Worm (Caenorhabditis elegans): ENCODE results near the gene R02F11.3.

ce11 chrV:4851969-4852368, 46.2 kb upstream of the R02F11.3 start:
- no peak for TF ChIP-seq nhr-237 (tag; optimal IDR thresholded peaks at IDR 0.05)
- no peak for TF ChIP-seq unc-39 (tag; optimal IDR thresholded peaks at IDR 0.05)
- no peak for TF ChIP-seq nhr-28 (tag; optimal IDR thresholded peaks at IDR 0.05)
- no peak for TF ChIP-seq mep-1 (tag; optimal IDR thresholded peaks at IDR 0.05)
- no peak for TF ChIP-seq sptf-1 (tag; optimal IDR thresholded peaks at IDR 0.05)
- TF ChIP-seq lsy-2 (tag; optimal IDR thresholded peaks at IDR 0.05), result no peak
